Worm (Caenorhabditis elegans) whole organism, L1 larva: ENCODE measurements around the gene H34I24.1.

Experiments used
- C16A3.4 ChIP-seq: fragments of 150-350 bp; optimal IDR thresholded peaks from 2 replicates; lab custom pipeline; 2014; ENCODE audit warnings: missing biosample characterization, missing genetic modification characterization
- C34B4.2 ChIP-seq: sonication (generic microtip); optimal IDR thresholded peaks from 2 replicates; lab custom pipeline; 2017; ENCODE audit warnings: mild to moderate bottlenecking, missing genetic modification characterization, missing compliant biosample characterization
- F16B12.6 ChIP-seq: fragments of 150-350 bp; optimal IDR thresholded peaks from 2 replicates; lab custom pipeline; 2014; ENCODE audit warnings: missing biosample characterization, missing genetic modification characterization
- Y116A8C.19 ChIP-seq: sonication (generic microtip); optimal IDR thresholded peaks from 2 replicates; lab custom pipeline; 2016; ENCODE audit warnings: missing compliant biosample characterization, missing genetic modification characterization, borderline replicate concordance
- alr-1 ChIP-seq: fragments of 200-800 bp; sonication (Bioruptor generic); optimal IDR thresholded peaks from 2 replicates; lab custom pipeline; 2018; ENCODE audit warnings: borderline replicate concordance, mild to moderate bottlenecking, missing genetic modification characterization, missing compliant biosample characterization
- ama-1 ChIP-seq: fragments of 150-350 bp; optimal IDR thresholded peaks from 2 replicates; lab custom pipeline; 2014
- blmp-1 ChIP-seq: fragments of 150-350 bp; optimal IDR thresholded peaks from 2 replicates; lab custom pipeline; 2014; ENCODE audit warnings: missing biosample characterization, missing genetic modification characterization
- ceh-8 ChIP-seq: fragments of 200-800 bp; sonication (Bioruptor generic); optimal IDR thresholded peaks from 2 replicates; lab custom pipeline; 2018; ENCODE audit warnings: mild to moderate bottlenecking, missing genetic modification characterization, moderate library complexity, missing compliant biosample characterization
- ceh-82 ChIP-seq, 3 experiments: fragments of 150-350 bp in 1 of 3; sonication (generic microtip) in 2 of 3; optimal IDR thresholded peaks; 2 replicates each; lab custom pipeline; 2014 to 2017; ENCODE audit warnings: missing biosample characterization in 3 of 3, missing genetic modification characterization in 3 of 3
- ceh-90 ChIP-seq: sonication (generic microtip); optimal IDR thresholded peaks from 2 replicates; lab custom pipeline; 2016; ENCODE audit warnings: missing genetic modification characterization, missing compliant biosample characterization
- ces-1 ChIP-seq: fragments of 150-350 bp; optimal IDR thresholded peaks from 2 replicates; lab custom pipeline; 2014; ENCODE audit warnings: missing biosample characterization, missing genetic modification reagents, missing genetic modification characterization
- dpl-1 ChIP-seq, 3 experiments: fragments of 150-350 bp in 2 of 3; sonication (generic microtip) in 1 of 3; optimal IDR thresholded peaks; 2 replicates each; lab custom pipeline; 2014 to 2017; ENCODE audit warnings: missing biosample characterization in 3 of 3, missing genetic modification characterization in 3 of 3, missing genetic modification reagents in 3 of 3
- efl-1 ChIP-seq, 4 experiments: fragments of 150-350 bp; optimal IDR thresholded peaks in 3 of 4; peaks in 1 of 4; 1 replicate in 1 of 4; 2 replicates in 3 of 4; lab custom pipeline; 2014; ENCODE audit warnings: missing biosample characterization in 2 of 4, missing genetic modification characterization in 2 of 4, missing genetic modification reagents in 2 of 4
- efl-3 ChIP-seq: fragments of 200-800 bp; sonication (Bioruptor generic); optimal IDR thresholded peaks from 2 replicates; lab custom pipeline; 2018; ENCODE audit warnings: mild to moderate bottlenecking, missing genetic modification characterization, missing compliant biosample characterization
- fkh-10 ChIP-seq: sonication (generic microtip); optimal IDR thresholded peaks from 2 replicates; lab custom pipeline; 2017; ENCODE audit warnings: missing biosample characterization, missing genetic modification reagents, missing genetic modification characterization
- fos-1 ChIP-seq: fragments of 150-350 bp; optimal IDR thresholded peaks from 2 replicates; lab custom pipeline; 2014; ENCODE audit warnings: missing biosample characterization, missing genetic modification characterization
- hlh-17 ChIP-seq: fragments of 200-800 bp; sonication (Bioruptor generic); optimal IDR thresholded peaks from 2 replicates; lab custom pipeline; 2018; ENCODE audit warnings: missing genetic modification characterization, mild to moderate bottlenecking, missing compliant biosample characterization, moderate library complexity, borderline replicate concordance
- hlh-4 ChIP-seq: sonication (generic microtip); optimal IDR thresholded peaks from 2 replicates; lab custom pipeline; 2016; ENCODE audit warnings: mild to moderate bottlenecking, missing genetic modification characterization, missing compliant biosample characterization
- irx-1 ChIP-seq: sonication (generic microtip); optimal IDR thresholded peaks from 2 replicates; lab custom pipeline; 2016; ENCODE audit warnings: missing genetic modification characterization, missing compliant biosample characterization
- lin-14 ChIP-seq: fragments of 200-800 bp; sonication (Bioruptor generic); optimal IDR thresholded peaks from 2 replicates; lab custom pipeline; 2018; ENCODE audit warnings: mild to moderate bottlenecking, missing genetic modification characterization, moderate library complexity, missing compliant biosample characterization
- lin-15B ChIP-seq: fragments of 150-350 bp; sonication (generic microtip); optimal IDR thresholded peaks from 3 replicates; lab custom pipeline; 2014; ENCODE audit warnings: missing biosample characterization, missing genetic modification characterization
- lin-35 ChIP-seq, 2 experiments: fragments of 150-350 bp; optimal IDR thresholded peaks; 2 replicates each; lab custom pipeline; 2014; ENCODE audit warnings: missing biosample characterization in 2 of 2, missing genetic modification characterization in 2 of 2, missing genetic modification reagents in 2 of 2
- lin-39 ChIP-seq: fragments of 150-350 bp; optimal IDR thresholded peaks from 2 replicates; lab custom pipeline; 2014; ENCODE audit warnings: missing biosample characterization, missing genetic modification reagents, missing genetic modification characterization
- lir-3 ChIP-seq: sonication (generic microtip); optimal IDR thresholded peaks from 2 replicates; lab custom pipeline; 2016; ENCODE audit warnings: mild to moderate bottlenecking, missing genetic modification characterization, moderate library complexity, missing compliant biosample characterization; ENCODE audit not compliant: poor library complexity
- mdl-1 ChIP-seq, 2 experiments: fragments of 150-350 bp; optimal IDR thresholded peaks; 2 replicates each; lab custom pipeline; 2014 to 2017; ENCODE audit warnings: missing biosample characterization in 2 of 2, missing genetic modification characterization in 2 of 2, inconsistent platforms in 1 of 2
- nhr-19 ChIP-seq: fragments of 200-800 bp; sonication (Bioruptor generic); conservative IDR thresholded peaks from 2 replicates; pipeline ENCODE4 v1.3.6; 2022; ENCODE audit warnings: missing genetic modification characterization, missing compliant biosample characterization
- nhr-237 ChIP-seq: fragments of 150-350 bp; optimal IDR thresholded peaks from 2 replicates; lab custom pipeline; 2014; ENCODE audit warnings: missing biosample characterization, missing genetic modification characterization
- nhr-28 ChIP-seq: fragments of 150-350 bp; optimal IDR thresholded peaks from 2 replicates; lab custom pipeline; 2014; ENCODE audit warnings: missing biosample characterization, missing genetic modification characterization
- nhr-47 ChIP-seq: sonication (generic microtip); optimal IDR thresholded peaks from 2 replicates; lab custom pipeline; 2016; ENCODE audit warnings: mild to moderate bottlenecking, missing genetic modification characterization, moderate library complexity, missing compliant biosample characterization
- nhr-71 ChIP-seq: sonication (generic microtip); optimal IDR thresholded peaks from 2 replicates; lab custom pipeline; 2016; ENCODE audit warnings: mild to moderate bottlenecking, missing genetic modification characterization, moderate library complexity, missing compliant biosample characterization
- nhr-76 ChIP-seq: sonication (generic microtip); optimal IDR thresholded peaks from 2 replicates; lab custom pipeline; 2017; ENCODE audit warnings: missing biosample characterization, missing genetic modification characterization
- nhr-85 ChIP-seq: sonication (generic microtip); peaks from one replicate; lab custom pipeline; 2016; ENCODE audit warnings: missing genetic modification characterization, inconsistent platforms, missing compliant biosample characterization
- nhr-90 ChIP-seq: sonication (generic microtip); optimal IDR thresholded peaks from 2 replicates; lab custom pipeline; 2016; ENCODE audit warnings: mild to moderate bottlenecking, missing genetic modification characterization, missing compliant biosample characterization; ENCODE audit not compliant: poor library complexity
- pqm-1 ChIP-seq: sonication (generic microtip); optimal IDR thresholded peaks from 3 replicates; lab custom pipeline; 2017; ENCODE audit warnings: missing biosample characterization, missing genetic modification characterization
- rnt-1 ChIP-seq: sonication (generic microtip); optimal IDR thresholded peaks from 2 replicates; lab custom pipeline; 2016; ENCODE audit warnings: mild to moderate bottlenecking, missing genetic modification characterization, moderate library complexity, missing compliant biosample characterization
- snpc-4 ChIP-seq: fragments of 150-350 bp; optimal IDR thresholded peaks from 2 replicates; lab custom pipeline; 2014; ENCODE audit warnings: missing biosample characterization, missing genetic modification characterization
- snu-23 ChIP-seq: sonication (generic microtip); optimal IDR thresholded peaks from 2 replicates; lab custom pipeline; 2016; ENCODE audit warnings: missing genetic modification characterization, missing compliant biosample characterization
- sptf-1 ChIP-seq: fragments of 150-350 bp; optimal IDR thresholded peaks from 2 replicates; lab custom pipeline; 2014; ENCODE audit warnings: missing biosample characterization, missing genetic modification characterization
- sup-37 ChIP-seq: fragments of 200-800 bp; sonication (Bioruptor generic); optimal IDR thresholded peaks from 2 replicates; lab custom pipeline; 2018; ENCODE audit warnings: mild to moderate bottlenecking, missing genetic modification characterization, missing compliant biosample characterization
- swsn-7 ChIP-seq: sonication (generic microtip); optimal IDR thresholded peaks from 2 replicates; lab custom pipeline; 2016; ENCODE audit warnings: missing genetic modification characterization, missing compliant biosample characterization
- tlp-1 ChIP-seq: fragments of 150-350 bp; optimal IDR thresholded peaks from 2 replicates; lab custom pipeline; 2014; ENCODE audit warnings: missing biosample characterization, missing genetic modification characterization
- unc-130 ChIP-seq: fragments of 150-350 bp; optimal IDR thresholded peaks from 2 replicates; lab custom pipeline; 2017; ENCODE audit warnings: missing biosample characterization, missing genetic modification characterization, inconsistent platforms
- unc-98 ChIP-seq: fragments of 200-800 bp; sonication (Bioruptor generic); IDR thresholded peaks from 2 replicates; pipeline ENCODE4 v1.3.6; 2022; ENCODE audit warnings: missing genetic modification characterization, missing compliant biosample characterization
- xbp-1 ChIP-seq: sonication (generic microtip); optimal IDR thresholded peaks from 2 replicates; lab custom pipeline; 2016; ENCODE audit warnings: missing genetic modification characterization, missing compliant biosample characterization
- zip-4 ChIP-seq: fragments of 200-800 bp; sonication (Bioruptor generic); optimal IDR thresholded peaks from 2 replicates; lab custom pipeline; 2018; ENCODE audit warnings: mild to moderate bottlenecking, missing genetic modification characterization, moderate library complexity, missing compliant biosample characterization
- ztf-4 ChIP-seq: fragments of 150-350 bp; optimal IDR thresholded peaks from 2 replicates; lab custom pipeline; 2014; ENCODE audit warnings: missing biosample characterization, missing genetic modification characterization

H34I24.1 gene

ce11 chrIII:2814919-2815554 is 31.8 kb upstream of the H34I24.1 start, which contains the start of gene tufm-1 (continued):
- TF ChIP-seq nhr-237 (tag; lab: Kevin White, UChicago) (no peak), zip-4 (GFP tag; lab: Kevin White, UChicago) (no peak), nhr-28 (no peak), lin-14 (GFP tag; lab: Kevin White, UChicago) (no peak), mdl-1 (tag; optimal IDR thresholded peaks at IDR 0.05; lab: Kevin White, UChicago) (peak in 1 of 2 experiments; percentile 26), unc-130 (tag; lab: Kevin White, UChicago) (peak; percentile 18), lir-3 (tag; lab: Kevin White, UChicago) (no peak), irx-1 (no peak), ceh-90 (tag; lab: Kevin White, UChicago) (no peak), pqm-1 (tag; lab: Kevin White, UChicago) (no peak), sup-37 (GFP tag; lab: Kevin White, UChicago) (no peak), snpc-4 (tag; lab: Kevin White, UChicago) (peak; percentile 10), hlh-17 (GFP tag; lab: Kevin White, UChicago) (no peak), nhr-90 (tag; lab: Kevin White, UChicago) (no peak), alr-1 (tag; lab: Kevin White, UChicago) (no peak), nhr-76 (no peak), ceh-82 (tag; optimal IDR thresholded peaks at IDR 0.05; lab: Kevin White, UChicago) (peak; percentile 22 to 74 (median 37)), lin-15B (tag; lab: Kevin White, UChicago) (peak; percentile 33), nhr-19 (GFP tag; lab: Robert Waterston, UW) (peak; percentile 11; the same call in 1 of the 2 replicates), C16A3.4 (peak; percentile 47), ces-1 (no peak), lin-35 (GFP tag; optimal IDR thresholded peaks at IDR 0.05; lab: Kevin White, UChicago) (peak; percentile 74 to 78), C34B4.2 (tag; lab: Kevin White, UChicago) (no peak), efl-3 (GFP tag; lab: Kevin White, UChicago) (no peak), xbp-1 (tag; lab: Kevin White, UChicago) (peak; percentile 34), fos-1 (no peak), lin-39 (tag; lab: Kevin White, UChicago) (no peak), tlp-1 (tag; lab: Kevin White, UChicago) (no peak), Y116A8C.19 (no peak), nhr-47 (tag; lab: Kevin White, UChicago) (peak; percentile 64), nhr-85 (tag; lab: Kevin White, UChicago) (peak; percentile 52)

DNA sequence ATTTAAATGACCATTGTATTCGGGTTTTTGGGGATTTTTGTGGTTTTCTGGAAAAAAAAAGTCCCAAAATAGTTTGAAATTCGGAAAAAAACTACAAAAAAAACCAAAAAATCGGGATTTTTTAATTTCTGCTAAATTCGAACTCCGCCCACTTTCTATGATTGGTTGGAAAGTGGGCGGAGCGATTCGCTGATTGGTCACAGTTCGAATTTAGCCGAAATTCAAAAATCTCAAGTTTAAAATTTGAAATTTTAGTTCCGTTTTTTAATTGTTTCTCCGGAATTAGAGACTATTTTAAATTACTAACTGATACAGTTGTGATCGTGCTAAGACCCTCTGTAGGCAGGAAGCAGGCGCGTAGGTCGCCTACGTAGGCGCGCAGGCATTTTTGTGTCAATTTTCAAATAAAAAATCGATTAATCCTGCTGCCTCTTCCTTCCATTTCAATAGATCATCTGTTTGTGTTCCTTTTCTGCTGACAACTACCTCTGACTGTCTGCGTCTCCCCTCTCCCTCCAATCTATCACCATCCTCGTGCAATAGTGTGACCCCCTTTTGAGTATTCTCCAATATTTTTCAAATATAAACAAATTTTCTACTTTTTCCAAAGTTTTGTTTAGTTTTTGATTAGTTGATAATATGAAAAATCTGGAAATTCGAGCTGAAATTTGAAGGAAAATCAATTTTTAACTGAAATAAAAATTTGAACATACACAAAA is 30.5 kb upstream of the H34I24.1 start:
- no peak for TF ChIP-seq alr-1 (tag; lab: Kevin White, UChicago)
- TF ChIP-seq hlh-4 (tag; lab: Kevin White, UChicago), result no peak
- TF ChIP-seq fos-1, result no peak
- TF ChIP-seq ama-1 (lab: Kevin White, UChicago), result no peak
- TF ChIP-seq fkh-10, result no peak
- peak; percentile 7 for TF ChIP-seq blmp-1 (tag; lab: Kevin White, UChicago)
- no peak for TF ChIP-seq swsn-7
- TF ChIP-seq efl-1 (optimal IDR thresholded peaks at IDR 0.05; lab: Kevin White, UChicago), result peak in 1 of 2 experiments; percentile 11
- TF ChIP-seq efl-1 (GFP tag; optimal IDR thresholded peaks at IDR 0.05 in 1 of 2; lab: Kevin White, UChicago), result peak in 1 of 2 experiments; percentile 88
- no peak for TF ChIP-seq sptf-1 (tag; lab: Kevin White, UChicago)
- TF ChIP-seq dpl-1 (GFP tag; optimal IDR thresholded peaks at IDR 0.05; lab: Kevin White, UChicago), result peak in 1 of 3 experiments; percentile 11
- TF ChIP-seq nhr-237 (tag; lab: Kevin White, UChicago), result no peak
- no peak for TF ChIP-seq F16B12.6 (tag; lab: Kevin White, UChicago)
- no peak for TF ChIP-seq nhr-85 (tag; lab: Kevin White, UChicago)
- no peak for TF ChIP-seq snu-23 (GFP tag; lab: Kevin White, UChicago)
- TF ChIP-seq ceh-8 (GFP tag; lab: Kevin White, UChicago), result no peak
- no peak for TF ChIP-seq nhr-47 (tag; lab: Kevin White, UChicago)
- TF ChIP-seq unc-130 (tag; lab: Kevin White, UChicago), result no peak
- no peak for TF ChIP-seq pqm-1 (tag; lab: Kevin White, UChicago)
- no peak for TF ChIP-seq irx-1
- TF ChIP-seq ztf-4, result no peak
- no peak for TF ChIP-seq unc-98 (GFP tag; lab: Robert Waterston, UW)
- TF ChIP-seq ceh-82 (tag; optimal IDR thresholded peaks at IDR 0.05; lab: Kevin White, UChicago), result no peak
- no peak for TF ChIP-seq rnt-1 (tag; lab: Kevin White, UChicago)
- no peak for TF ChIP-seq nhr-71 (tag; lab: Kevin White, UChicago)
- no peak for TF ChIP-seq lin-14 (GFP tag; lab: Kevin White, UChicago)
